Fruit fly (Drosophila melanogaster) Kc167 (cell line): ENCODE measurements around the gene CG32249.

Experiments used
- Myc ChIP-seq: fragments of >200 bp; optimal IDR thresholded peaks from 2 replicates; lab custom pipeline; 2017; ENCODE audit warnings: missing external identifiers
- Sin3A ChIP-seq: fragments of >200 bp; optimal IDR thresholded peaks from 2 replicates; lab custom pipeline; 2018; ENCODE audit warnings: missing external identifiers
- h ChIP-seq: fragments of >200 bp; optimal IDR thresholded peaks from 3 replicates; lab custom pipeline; 2018; ENCODE audit warnings: missing external identifiers
- insv ChIP-seq: fragments of >200 bp; optimal IDR thresholded peaks from 3 replicates; lab custom pipeline; 2018; ENCODE audit warnings: missing external identifiers
- psq ChIP-seq: fragments of >200 bp; optimal IDR thresholded peaks from 2 replicates; lab custom pipeline; 2017; ENCODE audit warnings: missing external identifiers
- ttk ChIP-seq: sonication (Bioruptor generic); optimal IDR thresholded peaks from 2 replicates; lab custom pipeline; 2017; ENCODE audit warnings: missing external identifiers

CG32249 gene

DNA sequence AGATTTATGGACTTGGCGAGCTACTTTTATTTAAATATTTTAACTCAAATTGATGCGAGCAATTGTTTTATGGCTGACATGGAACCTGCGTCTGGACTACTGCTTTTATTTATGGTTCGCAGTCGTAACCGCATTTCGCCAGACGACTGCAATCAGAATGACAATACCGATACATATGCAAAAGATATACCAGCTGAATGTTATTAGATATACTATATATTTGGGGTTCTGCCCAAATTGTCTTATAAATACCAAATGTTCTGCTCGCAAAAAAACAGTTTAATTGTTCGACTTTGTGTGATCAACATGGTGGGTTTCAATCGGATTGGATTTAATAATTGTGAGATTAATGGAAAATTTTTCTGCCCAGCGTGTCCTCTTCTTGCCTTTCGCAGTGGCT, at the start of gene CG32249:
TSS of gene CG32249 (plus strand) at position 301 of the 400 bp plus-strand sequence.
- TF ChIP-seq h (no peak), insv (lab: Kevin White, UChicago) (no peak)

DNA sequence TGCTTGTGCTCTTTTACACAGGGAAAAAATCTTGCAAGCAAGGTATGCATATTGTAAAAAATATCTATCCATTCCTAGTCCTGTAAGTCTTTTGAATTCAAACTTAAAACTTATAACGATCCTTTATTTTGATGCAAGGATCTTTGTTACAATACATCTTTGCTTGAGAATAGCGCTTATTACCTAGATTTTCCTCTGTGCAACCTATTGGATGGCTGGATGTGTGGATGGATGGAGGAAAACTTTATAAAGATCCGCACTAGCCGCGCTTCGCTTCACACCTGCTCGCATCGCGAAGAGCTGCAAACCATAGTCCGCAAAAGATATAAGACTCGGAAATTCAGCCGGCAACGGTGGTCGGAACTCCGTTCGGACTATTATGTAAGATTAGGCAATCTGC, 48.4 kb upstream of the CG32249 start, which contains the start of gene CG15020:
TSS of gene CG15020 (plus strand) at position 301 of the 400 bp plus-strand sequence.
- TF ChIP-seq ttk (lab: Kevin White, UChicago) (no peak), h (no peak), insv (lab: Kevin White, UChicago) (no peak), psq (no peak), Myc (lab: Kevin White, UChicago) (no peak), Sin3A (no peak)

DNA sequence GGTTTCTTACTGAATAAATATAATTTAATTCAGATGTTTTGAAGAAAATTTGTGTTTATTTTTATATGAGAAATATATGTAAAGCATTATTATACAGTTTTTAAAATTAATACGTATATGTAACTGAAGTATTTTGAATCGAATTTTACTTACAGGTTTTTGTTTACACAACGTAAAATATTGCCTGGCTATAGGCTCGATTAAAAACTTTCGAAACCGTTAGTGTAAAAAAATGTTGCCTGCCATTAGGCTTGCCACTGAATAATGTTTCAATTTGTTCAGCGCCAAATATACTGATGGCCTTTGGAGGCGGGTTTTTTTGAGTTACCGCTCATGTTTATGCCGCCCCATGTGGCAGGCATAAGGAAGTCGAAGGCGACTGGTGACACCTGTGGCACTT, 43.2 kb upstream of the CG32249 start:
- no peak for TF ChIP-seq h
- TF ChIP-seq insv (lab: Kevin White, UChicago), result no peak
- no peak for TF ChIP-seq psq
- no peak for TF ChIP-seq Myc (lab: Kevin White, UChicago)

DNA sequence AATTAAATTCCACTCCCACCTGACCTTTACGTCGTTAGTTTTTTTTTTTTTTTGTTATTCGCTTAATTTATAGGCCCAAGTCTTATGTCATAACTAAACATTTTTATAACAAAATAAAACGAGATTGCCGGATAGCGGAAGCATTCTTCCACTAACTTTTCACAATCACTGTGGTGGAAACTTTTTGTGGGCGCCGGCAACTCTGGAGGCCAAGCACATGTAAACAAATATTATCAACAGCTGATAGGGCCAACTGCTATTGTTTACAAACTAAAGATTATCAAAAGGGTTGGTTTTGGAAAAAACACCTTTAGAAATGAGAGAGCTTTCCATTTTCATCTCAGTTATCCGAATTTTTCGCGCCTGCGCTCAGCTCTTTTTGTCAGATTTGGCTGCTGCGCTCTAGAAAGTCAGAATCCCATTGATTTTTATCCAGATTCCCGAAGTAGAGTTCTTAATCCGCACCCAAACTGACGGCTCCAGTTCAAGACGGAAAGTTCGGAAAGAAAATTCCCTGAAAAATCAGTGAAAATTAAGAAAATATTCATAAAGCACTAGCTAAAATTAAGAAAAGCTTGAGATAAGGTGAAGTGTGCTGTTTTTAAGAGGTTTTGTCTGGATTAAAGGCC, 40.8 kb upstream of the CG32249 start, which contains the start of gene nAChRbeta1:
TSS of gene nAChRbeta1 (plus strand) at position 432 of the 629 bp plus-strand sequence.
- no peak for TF ChIP-seq h
- no peak for TF ChIP-seq Sin3A
- no peak for TF ChIP-seq ttk (lab: Kevin White, UChicago)
- TF ChIP-seq Myc (lab: Kevin White, UChicago), result no peak
- TF ChIP-seq insv (lab: Kevin White, UChicago), result no peak
- no peak for TF ChIP-seq psq

DNA sequence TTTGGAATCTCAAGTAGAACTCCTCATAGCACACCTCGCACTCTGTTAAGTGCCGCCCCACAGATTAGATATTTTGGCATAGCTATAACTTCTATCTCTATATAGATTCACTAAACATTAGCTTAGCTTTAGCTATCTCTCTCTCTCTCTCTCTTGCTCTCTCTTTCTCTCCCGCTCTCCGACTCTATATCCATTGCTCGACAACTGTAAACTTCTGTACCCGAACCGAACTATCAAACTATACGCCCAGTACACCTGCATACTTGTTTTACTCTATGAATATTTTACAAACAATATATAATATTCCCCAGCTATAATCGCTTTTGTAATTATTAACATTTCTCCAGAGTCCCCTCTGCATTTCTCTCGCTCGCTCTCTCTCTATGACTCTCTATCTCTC, 39.5 kb upstream of the CG32249 start:
- TF ChIP-seq Sin3A, result no peak

DNA sequence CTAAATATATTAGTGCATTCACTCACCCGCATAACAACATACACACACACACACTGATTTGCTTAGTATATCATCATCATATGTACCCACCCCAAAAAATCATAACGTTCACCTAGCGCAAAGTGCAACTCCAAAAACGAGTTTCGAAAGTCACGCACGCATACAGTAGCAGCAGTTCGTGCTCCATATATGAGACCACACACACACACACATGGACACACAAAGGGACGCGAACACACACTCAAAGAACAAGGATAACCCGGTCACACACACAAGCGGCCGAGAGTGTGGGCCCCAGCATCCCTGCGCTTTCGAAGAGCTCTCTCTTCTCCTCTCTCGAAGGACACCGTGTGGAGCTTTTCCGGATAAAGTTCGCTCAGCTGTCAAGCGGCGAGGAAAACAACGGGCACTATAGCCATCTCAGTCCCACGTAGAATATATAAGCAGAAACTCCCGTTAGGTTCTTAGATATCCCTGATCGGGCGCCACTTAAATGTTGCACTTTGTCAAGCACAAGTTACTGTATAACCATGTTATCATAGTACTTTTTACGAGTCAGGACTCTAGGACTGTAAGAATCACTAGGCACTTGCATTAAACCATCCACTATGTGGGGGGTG, 38.6 kb upstream of the CG32249 start:
- no peak for TF ChIP-seq h
- no peak for TF ChIP-seq Sin3A
- TF ChIP-seq insv (lab: Kevin White, UChicago), result no peak
- no peak for TF ChIP-seq psq
- TF ChIP-seq ttk (lab: Kevin White, UChicago), result no peak
- TF ChIP-seq Myc (lab: Kevin White, UChicago), result no peak

DNA sequence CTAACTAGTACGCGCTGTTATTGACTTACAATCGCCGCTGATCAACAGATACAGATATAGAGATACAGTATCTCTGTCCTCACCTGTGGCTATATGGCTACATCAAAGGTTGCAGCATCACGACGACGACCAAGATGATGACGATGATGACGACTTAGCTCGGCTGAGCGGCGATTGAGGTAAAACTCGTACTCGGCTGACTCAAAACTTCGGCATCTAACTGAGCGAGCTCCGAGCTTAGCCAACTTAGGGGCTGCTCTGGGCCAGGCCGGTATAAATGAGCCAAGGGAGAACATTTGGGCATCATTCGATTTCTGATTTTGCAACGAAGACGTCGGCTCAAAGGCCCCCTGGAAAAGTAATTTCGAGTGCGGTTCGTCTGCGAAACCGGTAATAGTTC, 33.4 kb upstream of the CG32249 start, which contains the start of gene CG15021:
TSS of gene CG15021 (plus strand) at position 301 of the 400 bp plus-strand sequence.
- TF ChIP-seq insv (lab: Kevin White, UChicago), result no peak
- TF ChIP-seq Myc (lab: Kevin White, UChicago), result no peak
- no peak for TF ChIP-seq psq
- TF ChIP-seq ttk (lab: Kevin White, UChicago), result no peak
- no peak for TF ChIP-seq h
- TF ChIP-seq Sin3A, result no peak

DNA sequence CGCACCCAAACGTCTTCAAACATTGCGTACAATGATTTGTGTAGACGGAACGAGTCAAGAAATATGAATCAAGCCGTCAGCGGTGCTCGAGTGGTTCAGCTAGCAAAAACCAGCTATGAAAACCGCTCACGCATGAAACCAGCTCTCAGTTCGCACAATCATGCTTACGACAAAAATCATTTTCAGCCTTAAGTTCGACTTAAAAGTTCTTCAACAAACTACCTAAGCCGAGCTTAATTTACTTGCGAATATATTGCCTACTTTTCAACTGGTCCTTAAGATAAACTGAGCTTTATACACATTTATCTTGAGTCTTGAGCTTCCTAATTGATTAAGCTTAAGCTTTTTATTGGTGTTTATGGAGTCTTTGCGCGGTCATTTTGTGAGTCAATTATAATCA, 29.6 kb upstream of the CG32249 start:
- no peak for TF ChIP-seq ttk (lab: Kevin White, UChicago)
- no peak for TF ChIP-seq Myc (lab: Kevin White, UChicago)
- TF ChIP-seq Sin3A, result no peak
- TF ChIP-seq h, result no peak
- no peak for TF ChIP-seq psq
- TF ChIP-seq insv (lab: Kevin White, UChicago), result no peak

DNA sequence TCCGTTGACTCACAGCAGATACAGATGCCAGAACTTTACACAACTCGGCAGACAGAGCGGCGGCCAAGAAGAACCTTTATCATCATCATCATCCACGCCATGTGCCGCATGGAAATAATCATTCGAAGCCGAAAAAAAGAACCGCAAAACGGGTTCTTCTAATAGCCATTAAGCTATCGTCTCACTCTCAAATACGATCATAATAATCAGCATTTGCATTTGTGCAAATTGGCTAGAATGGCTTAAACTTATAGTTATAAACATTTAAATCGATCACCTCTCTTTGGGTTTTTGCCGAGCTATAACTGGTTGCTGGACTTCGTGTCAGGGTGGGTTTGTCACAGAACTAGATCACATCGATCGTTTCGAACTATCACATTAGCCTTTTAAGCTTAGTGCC, 27.6 kb upstream of the CG32249 start:
- no peak for TF ChIP-seq insv (lab: Kevin White, UChicago)
- TF ChIP-seq Sin3A, result no peak
- TF ChIP-seq Myc (lab: Kevin White, UChicago), result no peak
- TF ChIP-seq psq, result no peak
- TF ChIP-seq h, result no peak
- no peak for TF ChIP-seq ttk (lab: Kevin White, UChicago)

DNA sequence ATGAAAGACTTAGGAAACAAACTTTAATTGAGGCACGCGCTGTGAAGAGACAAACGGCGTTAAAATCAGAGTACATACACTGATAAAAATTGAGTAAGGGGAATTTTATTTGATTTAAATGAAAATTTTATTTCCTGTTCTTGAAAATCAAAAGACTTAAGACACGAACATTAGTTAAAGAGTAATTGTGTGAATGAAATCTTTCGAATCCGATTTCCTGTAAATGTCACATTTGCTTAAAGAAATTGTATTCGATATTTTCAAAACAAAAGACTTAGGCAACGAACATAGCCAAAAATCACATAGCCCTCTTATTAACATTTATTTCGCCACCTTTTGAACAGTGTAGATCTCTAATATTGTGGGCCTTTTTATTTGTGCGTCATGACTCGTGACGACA, 24.0 kb upstream of the CG32249 start:
- no peak for TF ChIP-seq h
- no peak for TF ChIP-seq ttk (lab: Kevin White, UChicago)
- TF ChIP-seq Sin3A, result no peak
- no peak for TF ChIP-seq Myc (lab: Kevin White, UChicago)
- TF ChIP-seq psq, result no peak
- no peak for TF ChIP-seq insv (lab: Kevin White, UChicago)

DNA sequence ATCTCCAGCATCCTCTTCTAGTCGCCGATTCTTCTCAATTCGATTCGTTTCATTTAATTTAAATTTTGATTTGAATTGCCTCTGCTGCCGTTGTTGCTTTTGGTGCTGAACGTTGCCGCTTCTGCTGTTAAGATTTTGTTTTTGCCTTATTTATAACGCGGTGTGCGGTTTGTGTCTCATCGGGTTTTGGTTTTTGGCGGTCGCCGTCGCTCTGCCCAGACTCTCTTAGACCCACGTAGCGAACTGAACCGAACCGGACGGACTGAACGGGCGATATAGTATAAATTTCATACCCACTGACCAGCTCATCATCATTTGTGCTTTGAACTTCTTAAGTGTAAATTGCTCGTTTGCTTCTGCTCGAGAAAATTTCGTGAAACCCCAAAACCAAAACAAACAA, 23.5 kb upstream of the CG32249 start, which contains the start of gene CG12607:
TSS of gene CG12607 (plus strand) at position 301 of the 400 bp plus-strand sequence.
- TF ChIP-seq Sin3A (no peak), insv (lab: Kevin White, UChicago) (no peak), Myc (lab: Kevin White, UChicago) (no peak), ttk (lab: Kevin White, UChicago) (no peak), psq (no peak), h (no peak)

DNA sequence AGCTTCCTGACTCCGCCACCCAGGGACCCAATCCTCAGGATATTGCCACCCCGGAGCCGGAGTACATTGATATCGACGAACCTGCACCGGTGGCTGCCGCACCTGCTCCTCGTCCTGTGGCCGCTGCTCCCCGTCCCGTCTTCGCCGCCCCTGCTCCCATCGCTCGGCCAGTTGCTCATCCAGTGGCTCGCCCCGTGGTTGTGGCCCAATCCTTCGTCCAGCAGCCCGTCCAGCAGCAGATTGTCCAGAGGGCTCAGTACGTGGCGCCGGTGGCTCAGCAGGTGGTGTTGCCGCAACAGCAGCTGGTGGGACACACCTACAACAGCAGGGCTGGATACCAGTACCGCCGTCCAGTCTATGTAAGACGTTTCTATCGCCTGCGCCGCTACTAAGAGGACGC, 22.6 kb upstream of the CG32249 start:
- TF ChIP-seq ttk (lab: Kevin White, UChicago), result no peak
- TF ChIP-seq insv (lab: Kevin White, UChicago), result no peak
- TF ChIP-seq h, result no peak
- TF ChIP-seq psq, result no peak
- no peak for TF ChIP-seq Myc (lab: Kevin White, UChicago)
- no peak for TF ChIP-seq Sin3A

DNA sequence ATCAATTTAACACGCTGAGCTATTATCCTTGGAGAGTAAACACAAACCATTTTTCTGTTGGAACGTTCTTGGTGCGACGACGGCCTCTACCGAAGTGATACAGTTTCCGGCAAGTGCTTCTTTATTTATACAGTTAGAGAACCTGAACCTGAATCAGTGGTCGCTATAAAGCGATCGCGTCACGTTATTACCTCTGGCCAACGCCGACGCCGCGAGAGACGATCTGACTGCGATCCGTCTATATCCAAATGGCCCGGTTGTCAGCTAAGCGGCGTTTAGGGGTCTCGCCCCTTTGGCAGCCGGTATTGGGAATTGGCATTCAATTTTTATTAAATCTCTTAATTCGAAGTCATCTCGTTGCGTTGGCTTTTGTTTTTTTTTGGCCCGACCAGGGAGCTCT, 11.7 kb upstream of the CG32249 start, which contains the start of gene CG11345:
TSS of gene CG11345 (minus strand) at position 101 of the 400 bp plus-strand sequence.
- TF ChIP-seq Sin3A, result no peak
- no peak for TF ChIP-seq insv (lab: Kevin White, UChicago)
- no peak for TF ChIP-seq ttk (lab: Kevin White, UChicago)
- TF ChIP-seq Myc (lab: Kevin White, UChicago), result no peak
- TF ChIP-seq h, result no peak
- no peak for TF ChIP-seq psq
